Fruit fly (Drosophila melanogaster): ENCODE data around the gene Zasp66.

Gene Zasp66

dm6 chr3L:8680353-8680752 lies 56.2 kb downstream of the Zasp66 start:
- TF ChIP-seq CG8478 (optimal IDR thresholded peaks at IDR 0.05) (no peak), EcR (GFP tag; optimal IDR thresholded peaks at IDR 0.05) (no peak), pan (optimal IDR thresholded peaks at IDR 0.05) (no peak), psq (optimal IDR thresholded peaks at IDR 0.05) (no peak), Dll (optimal IDR thresholded peaks at IDR 0.05) (no peak), usp (GFP tag; optimal IDR thresholded peaks at IDR 0.05) (no peak)

- TF ChIP-seq CG8478 (optimal IDR thresholded peaks at IDR 0.05): no peak
- no peak for TF ChIP-seq pan (optimal IDR thresholded peaks at IDR 0.05)
- no peak for TF ChIP-seq psq (optimal IDR thresholded peaks at IDR 0.05)
- TF ChIP-seq usp (GFP tag; optimal IDR thresholded peaks at IDR 0.05): no peak
- TF ChIP-seq EcR (GFP tag; optimal IDR thresholded peaks at IDR 0.05): no peak
- TF ChIP-seq Dll (optimal IDR thresholded peaks at IDR 0.05): no peak
These were observed 57.1 kb downstream of the Zasp66 start for dm6 chr3L:8681271-8681670.

- TF ChIP-seq psq (optimal IDR thresholded peaks at IDR 0.05) (no peak), pan (optimal IDR thresholded peaks at IDR 0.05) (no peak), Dll (optimal IDR thresholded peaks at IDR 0.05) (no peak), usp (GFP tag; optimal IDR thresholded peaks at IDR 0.05) (no peak), CG8478 (optimal IDR thresholded peaks at IDR 0.05) (no peak), EcR (GFP tag; optimal IDR thresholded peaks at IDR 0.05) (no peak)
These were observed 57.9 kb downstream of the Zasp66 start for dm6 chr3L:8681896-8682550.

- no peak for TF ChIP-seq EcR (GFP tag; optimal IDR thresholded peaks at IDR 0.05)
- TF ChIP-seq psq (optimal IDR thresholded peaks at IDR 0.05): no peak
- no peak for TF ChIP-seq CG8478 (optimal IDR thresholded peaks at IDR 0.05)
These were observed 58.6 kb downstream of the Zasp66 start for dm6 chr3L:8682551-8683375.

dm6 chr3L:8683773-8684172 lies 59.6 kb downstream of the Zasp66 start:
- TF ChIP-seq usp (GFP tag; optimal IDR thresholded peaks at IDR 0.05): no peak
- no peak for TF ChIP-seq psq (optimal IDR thresholded peaks at IDR 0.05)
- no peak for TF ChIP-seq pan (optimal IDR thresholded peaks at IDR 0.05)
- TF ChIP-seq EcR (GFP tag; optimal IDR thresholded peaks at IDR 0.05): no peak
- TF ChIP-seq Dll (optimal IDR thresholded peaks at IDR 0.05): no peak
- no peak for TF ChIP-seq CG8478 (optimal IDR thresholded peaks at IDR 0.05)

dm6 chr3L:8684419-8685081 lies 60.4 kb downstream of the Zasp66 start:
- TF ChIP-seq psq (optimal IDR thresholded peaks at IDR 0.05) (no peak), pan (optimal IDR thresholded peaks at IDR 0.05) (no peak)

- TF ChIP-seq psq (optimal IDR thresholded peaks at IDR 0.05) (no peak), CG8478 (optimal IDR thresholded peaks at IDR 0.05) (no peak), usp (GFP tag; optimal IDR thresholded peaks at IDR 0.05) (no peak), Dll (optimal IDR thresholded peaks at IDR 0.05) (no peak), EcR (GFP tag; optimal IDR thresholded peaks at IDR 0.05) (no peak), pan (optimal IDR thresholded peaks at IDR 0.05) (no peak)
These were observed 62.5 kb downstream of the Zasp66 start for dm6 chr3L:8686646-8687045.
